Fruit fly (Drosophila melanogaster): Measurements from ENCODE around the gene Fit1.

DNA sequence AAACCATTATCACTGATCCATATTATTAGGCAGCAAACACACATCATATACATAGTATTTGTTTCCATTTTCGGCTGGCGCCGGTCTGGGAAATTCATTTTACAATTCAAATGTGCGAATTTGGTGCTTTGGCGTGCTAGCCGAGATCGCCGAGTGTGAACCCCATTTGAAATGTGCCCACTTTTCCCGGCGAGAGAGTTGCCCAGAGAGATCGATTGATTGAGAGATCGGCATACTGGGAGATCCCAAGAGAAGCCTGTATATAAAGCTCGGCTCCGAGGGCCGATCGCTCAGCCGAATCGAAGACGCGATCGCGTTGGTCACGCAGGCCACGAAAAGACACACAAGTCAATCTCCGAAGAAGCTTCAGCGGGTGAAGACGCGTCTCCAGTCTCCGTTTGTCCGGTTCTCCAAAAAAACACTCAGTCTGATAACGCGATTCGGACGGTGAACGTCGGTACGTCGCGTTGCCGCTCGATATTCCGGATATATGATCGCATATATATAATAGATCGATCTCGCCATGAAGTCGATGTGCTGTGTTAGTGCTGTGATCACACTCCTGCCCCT lies 45.1 kb downstream of the Fit1 start, which contains the start of gene CG1299:
- TF ChIP-seq CTCF (optimal IDR thresholded peaks at IDR 0.05) (no peak), CG8478 (optimal IDR thresholded peaks at IDR 0.05) (no peak)
